Worm (Caenorhabditis elegans) whole organism, L1 larva: ENCODE results near the gene Y48A6B.3.

Source experiments
- C34B4.2 ChIP-seq: sonication (generic microtip); optimal IDR thresholded peaks from 2 replicates; lab custom pipeline; 2017; ENCODE audit warnings: mild to moderate bottlenecking, missing genetic modification characterization, missing compliant biosample characterization
- F16B12.6 ChIP-seq: fragments of 150-350 bp; optimal IDR thresholded peaks from 2 replicates; lab custom pipeline; 2014; ENCODE audit warnings: missing biosample characterization, missing genetic modification characterization
- blmp-1 ChIP-seq: fragments of 150-350 bp; optimal IDR thresholded peaks from 2 replicates; lab custom pipeline; 2014; ENCODE audit warnings: missing biosample characterization, missing genetic modification characterization
- ceh-63 ChIP-seq: fragments of 200-800 bp; sonication (Bioruptor generic); optimal IDR thresholded peaks from 2 replicates; lab custom pipeline; 2018; ENCODE audit warnings: mild to moderate bottlenecking, missing genetic modification characterization, missing compliant biosample characterization
- ceh-90 ChIP-seq: sonication (generic microtip); optimal IDR thresholded peaks from 2 replicates; lab custom pipeline; 2016; ENCODE audit warnings: missing genetic modification characterization, missing compliant biosample characterization
- dpl-1 ChIP-seq, 3 experiments: fragments of 150-350 bp in 2 of 3; sonication (generic microtip) in 1 of 3; optimal IDR thresholded peaks; 2 replicates each; lab custom pipeline; 2014 to 2017; ENCODE audit warnings: missing biosample characterization in 3 of 3, missing genetic modification characterization in 3 of 3, missing genetic modification reagents in 3 of 3
- dsc-1 ChIP-seq: sonication (generic microtip); optimal IDR thresholded peaks from 2 replicates; lab custom pipeline; 2016; ENCODE audit warnings: mild to moderate bottlenecking, missing genetic modification characterization, missing compliant biosample characterization
- egl-13 ChIP-seq: sonication (generic microtip); optimal IDR thresholded peaks from 2 replicates; lab custom pipeline; 2016; ENCODE audit warnings: missing genotype, missing genetic modification reagents, missing genetic modification characterization, missing compliant biosample characterization
- egl-27 ChIP-seq, 2 experiments: fragments of 150-350 bp in 1 of 2; sonication (generic microtip); optimal IDR thresholded peaks; 3 replicates each; lab custom pipeline; 2017 to 2018; ENCODE audit warnings: missing biosample characterization in 2 of 2, missing genetic modification characterization in 2 of 2, missing genetic modification reagents in 2 of 2
- elt-2 ChIP-seq: sonication (generic microtip); optimal IDR thresholded peaks from 2 replicates; lab custom pipeline; 2016; ENCODE audit warnings: missing genetic modification characterization, mild to moderate bottlenecking, inconsistent platforms, missing compliant biosample characterization, missing genetic modification reagents
- elt-3 ChIP-seq, 6 experiments: fragments of 150-350 bp in 1 of 6; sonication (generic microtip); optimal IDR thresholded peaks; 2 replicates each; lab custom pipeline; 2017 to 2018; ENCODE audit warnings: missing biosample characterization in 6 of 6, missing genetic modification characterization in 6 of 6, inconsistent platforms in 1 of 6
- irx-1 ChIP-seq: sonication (generic microtip); optimal IDR thresholded peaks from 2 replicates; lab custom pipeline; 2016; ENCODE audit warnings: missing genetic modification characterization, missing compliant biosample characterization
- isw-1 ChIP-seq: fragments of 200-800 bp; sonication (Bioruptor generic); IDR thresholded peaks from 2 replicates; pipeline ENCODE4 v1.3.6; 2022; ENCODE audit warnings: missing genetic modification characterization, missing compliant biosample characterization
- lin-14 ChIP-seq: fragments of 200-800 bp; sonication (Bioruptor generic); optimal IDR thresholded peaks from 2 replicates; lab custom pipeline; 2018; ENCODE audit warnings: mild to moderate bottlenecking, missing genetic modification characterization, moderate library complexity, missing compliant biosample characterization
- lin-15B ChIP-seq: fragments of 150-350 bp; sonication (generic microtip); optimal IDR thresholded peaks from 3 replicates; lab custom pipeline; 2014; ENCODE audit warnings: missing biosample characterization, missing genetic modification characterization
- lin-35 ChIP-seq, 2 experiments: fragments of 150-350 bp; optimal IDR thresholded peaks; 2 replicates each; lab custom pipeline; 2014; ENCODE audit warnings: missing biosample characterization in 2 of 2, missing genetic modification characterization in 2 of 2, missing genetic modification reagents in 2 of 2
- lin-39 ChIP-seq: fragments of 150-350 bp; optimal IDR thresholded peaks from 2 replicates; lab custom pipeline; 2014; ENCODE audit warnings: missing biosample characterization, missing genetic modification reagents, missing genetic modification characterization
- lsy-2 ChIP-seq, 2 experiments: fragments of 150-350 bp; optimal IDR thresholded peaks; 2 replicates each; lab custom pipeline; 2014; ENCODE audit warnings: missing biosample characterization in 2 of 2, missing genetic modification characterization in 2 of 2
- nhr-11 ChIP-seq: fragments of 150-350 bp; optimal IDR thresholded peaks from 2 replicates; lab custom pipeline; 2014; ENCODE audit warnings: missing biosample characterization, missing genetic modification characterization
- nhr-19 ChIP-seq: fragments of 200-800 bp; sonication (Bioruptor generic); conservative IDR thresholded peaks from 2 replicates; pipeline ENCODE4 v1.3.6; 2022; ENCODE audit warnings: missing genetic modification characterization, missing compliant biosample characterization
- nhr-28 ChIP-seq: fragments of 150-350 bp; optimal IDR thresholded peaks from 2 replicates; lab custom pipeline; 2014; ENCODE audit warnings: missing biosample characterization, missing genetic modification characterization
- nhr-47 ChIP-seq: sonication (generic microtip); optimal IDR thresholded peaks from 2 replicates; lab custom pipeline; 2016; ENCODE audit warnings: mild to moderate bottlenecking, missing genetic modification characterization, moderate library complexity, missing compliant biosample characterization
- nhr-71 ChIP-seq: sonication (generic microtip); optimal IDR thresholded peaks from 2 replicates; lab custom pipeline; 2016; ENCODE audit warnings: mild to moderate bottlenecking, missing genetic modification characterization, moderate library complexity, missing compliant biosample characterization
- nhr-85 ChIP-seq: sonication (generic microtip); peaks from one replicate; lab custom pipeline; 2016; ENCODE audit warnings: missing genetic modification characterization, inconsistent platforms, missing compliant biosample characterization
- pag-3 ChIP-seq: sonication (generic microtip); optimal IDR thresholded peaks from 2 replicates; lab custom pipeline; 2017; ENCODE audit warnings: missing genetic modification characterization, mild to moderate bottlenecking, missing compliant biosample characterization, antibody characterized with exemption, borderline replicate concordance; ENCODE audit not compliant: insufficient read depth
- skn-1 ChIP-seq: fragments of 150-350 bp; optimal IDR thresholded peaks from 2 replicates; lab custom pipeline; 2014; ENCODE audit warnings: missing biosample characterization, missing genetic modification characterization
- snpc-4 ChIP-seq: fragments of 150-350 bp; optimal IDR thresholded peaks from 2 replicates; lab custom pipeline; 2014; ENCODE audit warnings: missing biosample characterization, missing genetic modification characterization
- snu-23 ChIP-seq: sonication (generic microtip); optimal IDR thresholded peaks from 2 replicates; lab custom pipeline; 2016; ENCODE audit warnings: missing genetic modification characterization, missing compliant biosample characterization
- sup-37 ChIP-seq: fragments of 200-800 bp; sonication (Bioruptor generic); optimal IDR thresholded peaks from 2 replicates; lab custom pipeline; 2018; ENCODE audit warnings: mild to moderate bottlenecking, missing genetic modification characterization, missing compliant biosample characterization
- swsn-7 ChIP-seq: sonication (generic microtip); optimal IDR thresholded peaks from 2 replicates; lab custom pipeline; 2016; ENCODE audit warnings: missing genetic modification characterization, missing compliant biosample characterization
- tlp-1 ChIP-seq: fragments of 150-350 bp; optimal IDR thresholded peaks from 2 replicates; lab custom pipeline; 2014; ENCODE audit warnings: missing biosample characterization, missing genetic modification characterization
- unc-130 ChIP-seq: fragments of 150-350 bp; optimal IDR thresholded peaks from 2 replicates; lab custom pipeline; 2017; ENCODE audit warnings: missing biosample characterization, missing genetic modification characterization, inconsistent platforms
- unc-86 ChIP-seq: sonication (generic microtip); optimal IDR thresholded peaks from 2 replicates; lab custom pipeline; 2016; ENCODE audit warnings: missing genetic modification characterization, missing compliant biosample characterization
- unc-98 ChIP-seq: fragments of 200-800 bp; sonication (Bioruptor generic); IDR thresholded peaks from 2 replicates; pipeline ENCODE4 v1.3.6; 2022; ENCODE audit warnings: missing genetic modification characterization, missing compliant biosample characterization

Gene Y48A6B.3

ce11 chrIII:10983153-10983552, 24.9 kb upstream of the Y48A6B.3 start, which contains the start of gene col-92:
col-92 (minus strand) TSS chrIII:10983253.
- TF ChIP-seq lin-39 (tag; lab: Kevin White, UChicago) (no peak), nhr-71 (tag; lab: Kevin White, UChicago) (no peak), isw-1 (GFP tag; lab: Robert Waterston, UW) (no peak), irx-1 (tag; lab: Kevin White, UChicago) (no peak), nhr-11 (no peak)

- TF ChIP-seq nhr-85 (peak; percentile 79), egl-13 (no peak), egl-27 (tag; optimal IDR thresholded peaks at IDR 0.05; lab: Kevin White, UChicago) (no peak), lin-39 (tag; lab: Kevin White, UChicago) (no peak), snpc-4 (tag; lab: Kevin White, UChicago) (no peak), skn-1 (tag; lab: Kevin White, UChicago) (no peak), unc-86 (tag; lab: Kevin White, UChicago) (no peak), ceh-63 (GFP tag; lab: Kevin White, UChicago) (no peak), pag-3 (tag; lab: Kevin White, UChicago) (peak; percentile 86), elt-3 (tag; optimal IDR thresholded peaks at IDR 0.05; lab: Kevin White, UChicago) (peak in 1 of 6 experiments; percentile 28), C34B4.2 (tag; lab: Kevin White, UChicago) (no peak), swsn-7 (tag; lab: Kevin White, UChicago) (no peak), isw-1 (GFP tag; lab: Robert Waterston, UW) (no peak), nhr-28 (tag; lab: Kevin White, UChicago) (no peak), dpl-1 (GFP tag; optimal IDR thresholded peaks at IDR 0.05; lab: Kevin White, UChicago) (no peak), unc-98 (GFP tag; lab: Robert Waterston, UW) (no peak), dsc-1 (no peak), sup-37 (GFP tag; lab: Kevin White, UChicago) (no peak), F16B12.6 (tag; lab: Kevin White, UChicago) (no peak)
- TF ChIP-seq, all 84 proteins: peak for 3
Observed at ce11 chrIII:10985559-10986036, 22.4 kb upstream of the Y48A6B.3 start, which contains the start of gene col-93. col-93 (minus strand) TSS chrIII:10985609.

- TF ChIP-seq blmp-1 (tag; lab: Kevin White, UChicago) (peak; percentile 57), nhr-85 (peak; percentile 30), nhr-47 (tag; lab: Kevin White, UChicago) (peak; percentile 2)
- TF ChIP-seq, all 84 proteins: peak for 3; not testable (repeated sequence) for 81
Observed at ce11 chrIII:10986438-10986837, 21.6 kb upstream of the Y48A6B.3 start.

ce11 chrIII:10987561-10988184, 20.3 kb upstream of the Y48A6B.3 start, which contains the start of gene col-94:
col-94 (minus strand) TSS chrIII:10987873.
- TF ChIP-seq unc-130 (tag; lab: Kevin White, UChicago) = no peak
- TF ChIP-seq lsy-2 (tag; optimal IDR thresholded peaks at IDR 0.05; lab: Kevin White, UChicago) = no peak
- no peak for TF ChIP-seq pag-3 (tag; lab: Kevin White, UChicago)
- TF ChIP-seq ceh-90 = no peak
- 0 out of 2 replicates have a peak, but pooled peaks have one; percentile 5 for TF ChIP-seq nhr-19 (GFP tag; lab: Robert Waterston, UW)
- TF ChIP-seq nhr-28 (tag; lab: Kevin White, UChicago) = no peak
- no peak for TF ChIP-seq lin-35 (GFP tag; optimal IDR thresholded peaks at IDR 0.05; lab: Kevin White, UChicago)
- TF ChIP-seq lin-15B (tag; lab: Kevin White, UChicago) = no peak
- TF ChIP-seq nhr-85 = peak; percentile 63
- TF ChIP-seq dsc-1 = no peak
- peak; percentile 26 for TF ChIP-seq snu-23 (GFP tag; lab: Kevin White, UChicago)
- no peak for TF ChIP-seq tlp-1 (tag; lab: Kevin White, UChicago)
- TF ChIP-seq lin-14 (GFP tag; lab: Kevin White, UChicago) = peak; percentile 51
- TF ChIP-seq snpc-4 (tag; lab: Kevin White, UChicago) = no peak
- no peak for TF ChIP-seq elt-2 (tag; lab: Kevin White, UChicago)
